Fruit fly (Drosophila melanogaster) whole organism, wandering third instar larva: ENCODE results near the gene RhoGAP15B.

Experiments
- Abd-B ChIP-seq: fragments of >200 bp; optimal IDR thresholded peaks from 2 replicates; lab custom pipeline; 2017; ENCODE audit warnings: missing biosample characterization, missing genetic modification characterization
- CG9705 ChIP-seq: fragments of 200-800 bp; sonication (Bioruptor generic); optimal IDR thresholded peaks from 2 replicates; lab custom pipeline; 2018; ENCODE audit warnings: missing biosample characterization, mild to moderate bottlenecking, missing genetic modification characterization
- CrebA ChIP-seq: fragments of 200-800 bp; sonication (Bioruptor generic); optimal IDR thresholded peaks from 2 replicates; lab custom pipeline; 2016; ENCODE audit warnings: missing biosample characterization, mild to moderate bottlenecking, missing genetic modification characterization, borderline replicate concordance
- Dfd ChIP-seq: fragments of >200 bp; optimal IDR thresholded peaks from 2 replicates; lab custom pipeline; 2017; ENCODE audit warnings: missing biosample characterization, missing genetic modification characterization
- GATAd ChIP-seq: sonication (Bioruptor generic); optimal IDR thresholded peaks from 2 replicates; lab custom pipeline; 2016; ENCODE audit warnings: missing biosample characterization, missing genetic modification characterization
- Hnf4 ChIP-seq: fragments of 200-800 bp; sonication (Bioruptor generic); optimal IDR thresholded peaks from 2 replicates; lab custom pipeline; 2016; ENCODE audit warnings: missing biosample characterization, mild to moderate bottlenecking, missing genetic modification characterization
- Jra ChIP-seq: sonication (Bioruptor generic); optimal IDR thresholded peaks from 2 replicates; lab custom pipeline; 2016; ENCODE audit warnings: missing biosample characterization, missing genetic modification characterization
- Mio ChIP-seq: sonication (Bioruptor generic); optimal IDR thresholded peaks from 2 replicates; lab custom pipeline; 2016; ENCODE audit warnings: missing biosample characterization, missing genetic modification characterization
- Myc ChIP-seq: fragments of >200 bp; optimal IDR thresholded peaks from 2 replicates; lab custom pipeline; 2017
- N ChIP-seq: fragments of >200 bp; optimal IDR thresholded peaks from 2 replicates; lab custom pipeline; 2018; ENCODE audit warnings: missing biosample characterization, missing external identifiers, missing genetic modification characterization
- OdsH ChIP-seq: fragments of 200-800 bp; sonication (Bioruptor generic); optimal IDR thresholded peaks from 2 replicates; lab custom pipeline; 2016; ENCODE audit warnings: missing biosample characterization, mild to moderate bottlenecking, missing genetic modification characterization
- Rel ChIP-seq, 2 experiments: fragments of 200-800 bp; sonication (Bioruptor generic) in 1 of 2; optimal IDR thresholded peaks; 2 replicates in 1 of 2; 3 replicates in 1 of 2; lab custom pipeline; 2016 to 2019; ENCODE audit warnings: mild to moderate bottlenecking in 2 of 2, missing biosample characterization in 2 of 2, missing genetic modification characterization in 2 of 2, moderate library complexity in 1 of 2
- Sp1 ChIP-seq: fragments of 200-800 bp; sonication (Bioruptor generic); optimal IDR thresholded peaks from 3 replicates; lab custom pipeline; 2019; ENCODE audit warnings: missing biosample characterization, mild to moderate bottlenecking, missing genetic modification characterization, moderate library complexity
- Vsx2 ChIP-seq: fragments of 200-300, 225-300 bp; sonication (Bioruptor generic); optimal IDR thresholded peaks from 2 replicates; lab custom pipeline; 2018; ENCODE audit warnings: missing biosample characterization, missing genetic modification characterization; ENCODE audit not compliant: partially characterized antibody
- brk ChIP-seq: fragments of 200-800 bp; sonication (Bioruptor generic); optimal IDR thresholded peaks from 2 replicates; lab custom pipeline; 2016; ENCODE audit warnings: missing biosample characterization, mild to moderate bottlenecking, missing genetic modification characterization
- dmrt93B ChIP-seq: fragments of 200-800 bp; sonication (Bioruptor generic); optimal IDR thresholded peaks from 2 replicates; lab custom pipeline; 2018; ENCODE audit warnings: missing biosample characterization, mild to moderate bottlenecking, missing genetic modification characterization
- dsf ChIP-seq: sonication (Bioruptor generic); optimal IDR thresholded peaks from 2 replicates; lab custom pipeline; 2016; ENCODE audit warnings: missing biosample characterization, missing genetic modification characterization, borderline replicate concordance
- ey ChIP-seq: fragments of 200-800 bp; sonication (Bioruptor generic); optimal IDR thresholded peaks from 2 replicates; lab custom pipeline; 2016; ENCODE audit warnings: missing biosample characterization, missing genetic modification characterization
- foxo ChIP-seq, 2 experiments: fragments of 200-800 bp; sonication (Bioruptor generic); optimal IDR thresholded peaks; 2 replicates in 1 of 2; 3 replicates in 1 of 2; lab custom pipeline; 2016 to 2017; ENCODE audit warnings: missing biosample characterization in 2 of 2, missing genetic modification characterization in 2 of 2
- fru ChIP-seq: fragments of 200-800 bp; sonication (Bioruptor generic); optimal IDR thresholded peaks from 3 replicates; lab custom pipeline; 2016; ENCODE audit warnings: missing biosample characterization, mild to moderate bottlenecking, missing genetic modification characterization
- h ChIP-seq: fragments of 200-800 bp; sonication (Bioruptor generic); optimal IDR thresholded peaks from 3 replicates; lab custom pipeline; 2016; ENCODE audit warnings: missing biosample characterization, mild to moderate bottlenecking, missing genetic modification characterization
- lola ChIP-seq: fragments of >200 bp; optimal IDR thresholded peaks from 2 replicates; lab custom pipeline; 2017; ENCODE audit warnings: missing biosample characterization, missing genetic modification characterization
- psq ChIP-seq: fragments of 200-800 bp; sonication (Bioruptor generic); optimal IDR thresholded peaks from 3 replicates; lab custom pipeline; 2017; ENCODE audit warnings: missing biosample characterization, mild to moderate bottlenecking, missing genetic modification characterization, moderate library complexity
- rgr ChIP-seq: fragments of 200-800 bp; sonication (Bioruptor generic); optimal IDR thresholded peaks from 3 replicates; lab custom pipeline; 2016; ENCODE audit warnings: missing biosample characterization, mild to moderate bottlenecking, missing genetic modification characterization
- sage ChIP-seq: fragments of 200-800 bp; sonication (Bioruptor generic); optimal IDR thresholded peaks from 2 replicates; lab custom pipeline; 2016; ENCODE audit warnings: missing biosample characterization, mild to moderate bottlenecking, missing genetic modification characterization
- sv ChIP-seq: fragments of 200-800 bp; sonication (Bioruptor generic); optimal IDR thresholded peaks from 3 replicates; lab custom pipeline; 2016; ENCODE audit warnings: missing biosample characterization, missing genetic modification characterization
- tai ChIP-seq: sonication (Bioruptor generic); optimal IDR thresholded peaks from 2 replicates; lab custom pipeline; 2016; ENCODE audit warnings: missing biosample characterization, missing genetic modification characterization
- usp ChIP-seq: fragments of >200 bp; optimal IDR thresholded peaks from 2 replicates; lab custom pipeline; 2017; ENCODE audit warnings: missing biosample characterization, missing genetic modification characterization
- woc ChIP-seq: sonication (Bioruptor generic); optimal IDR thresholded peaks from 2 replicates; lab custom pipeline; 2016; ENCODE audit warnings: missing biosample characterization, mild to moderate bottlenecking, missing genetic modification characterization

RhoGAP15B gene

dm6 chrX:16942735-16943514, at the start of gene RhoGAP15B, which contains the start of gene CG13001:
RhoGAP15B (plus strand) TSS chrX:16943290.
CG13001 (minus strand) TSS chrX:16942871.
- TF ChIP-seq h (no peak), Sp1 (peak; percentile 4), rgr (GFP tag; lab: Kevin White, UChicago) (peak; percentile 6), sage (GFP tag; lab: Kevin White, UChicago) (no peak), dsf (GFP tag; lab: Kevin White, UChicago) (no peak), Jra (GFP tag; lab: Kevin White, UChicago) (no peak), CG9705 (no peak), foxo (GFP tag; optimal IDR thresholded peaks at IDR 0.05; lab: Kevin White, UChicago) (peak in 1 of 2 experiments; percentile 3)

dm6 chrX:16897087-16897486, 46.0 kb upstream of the RhoGAP15B start, which contains the start of gene CG33252:
CG33252 (minus strand) TSS chrX:16897187.
- TF ChIP-seq Myc (no peak), Sp1 (no peak), OdsH (GFP tag; lab: Kevin White, UChicago) (no peak), Jra (GFP tag; lab: Kevin White, UChicago) (no peak), fru (GFP tag; lab: Kevin White, UChicago) (no peak), N (GFP tag; lab: Kevin White, UChicago) (no peak), Hnf4 (no peak), Mio (GFP tag; lab: Kevin White, UChicago) (no peak)

- TF ChIP-seq Rel (GFP tag; optimal IDR thresholded peaks at IDR 0.05; lab: Kevin White, UChicago), result no peak
- TF ChIP-seq Rel (tag; optimal IDR thresholded peaks at IDR 0.05; lab: Kevin White, UChicago), result peak; percentile 5
- TF ChIP-seq Dfd (GFP tag; lab: Kevin White, UChicago), result peak; percentile 34
- TF ChIP-seq ey (GFP tag; lab: Kevin White, UChicago), result no peak
- no peak for TF ChIP-seq Mio (GFP tag; lab: Kevin White, UChicago)
- no peak for TF ChIP-seq Sp1
- no peak for TF ChIP-seq rgr (GFP tag; lab: Kevin White, UChicago)
- TF ChIP-seq GATAd (GFP tag; lab: Kevin White, UChicago), result no peak
- TF ChIP-seq Abd-B, result no peak
- TF ChIP-seq, all 38 proteins: peak for 2
Observed at dm6 chrX:16900283-16900682, 42.8 kb upstream of the RhoGAP15B start.

- no peak for TF ChIP-seq fru (GFP tag; lab: Kevin White, UChicago)
- TF ChIP-seq N (GFP tag; lab: Kevin White, UChicago), result no peak
Observed at dm6 chrX:16902435-16902834, 40.7 kb upstream of the RhoGAP15B start.

- TF ChIP-seq brk (GFP tag; lab: Kevin White, UChicago) (no peak), psq (no peak), GATAd (GFP tag; lab: Kevin White, UChicago) (no peak), foxo (GFP tag; optimal IDR thresholded peaks at IDR 0.05; lab: Kevin White, UChicago) (no peak), CrebA (GFP tag; lab: Kevin White, UChicago) (no peak), lola (GFP tag; lab: Kevin White, UChicago) (no peak), N (GFP tag; lab: Kevin White, UChicago) (no peak), usp (no peak), dsf (GFP tag; lab: Kevin White, UChicago) (no peak), sage (GFP tag; lab: Kevin White, UChicago) (no peak), OdsH (GFP tag; lab: Kevin White, UChicago) (no peak), woc (GFP tag; lab: Kevin White, UChicago) (no peak), h (no peak), dmrt93B (no peak), tai (GFP tag; lab: Kevin White, UChicago) (no peak)
Observed at dm6 chrX:16906065-16906464, 37.0 kb upstream of the RhoGAP15B start.

dm6 chrX:16907009-16907408, 36.1 kb upstream of the RhoGAP15B start:
- TF ChIP-seq sv (GFP tag; lab: Kevin White, UChicago) (no peak), usp (no peak), CG9705 (no peak), brk (GFP tag; lab: Kevin White, UChicago) (no peak), dmrt93B (no peak), Sp1 (no peak), Vsx2 (GFP tag; lab: Kevin White, UChicago) (no peak), woc (GFP tag; lab: Kevin White, UChicago) (no peak)
